Fruit fly (Drosophila melanogaster): ENCODE results near the gene CG33284.

dm6 chr3L:21099908-21100307, 23.6 kb upstream of the CG33284 start:
- TF ChIP-seq CG8159 (tag; optimal IDR thresholded peaks at IDR 0.05) (peak; percentile 5), Snoo (tag; optimal IDR thresholded peaks at IDR 0.05) (no peak), gl (tag; optimal IDR thresholded peaks at IDR 0.05) (no peak), CG12605 (GFP tag; IDR thresholded peaks at IDR 0.05) (peak; percentile 41; the same call in 1 of the 2 replicates), rn (GFP tag; IDR thresholded peaks at IDR 0.05) (no peak), EcR (GFP tag; optimal IDR thresholded peaks at IDR 0.05) (peak; percentile 42), CG14655 (GFP tag; optimal IDR thresholded peaks at IDR 0.05) (no peak), CG9948 (tag; optimal IDR thresholded peaks at IDR 0.05) (no peak), fd96Ca (GFP tag; IDR thresholded peaks at IDR 0.05) (no peak), CG34367 (tag; optimal IDR thresholded peaks at IDR 0.05) (no peak), CG13204 (GFP tag; optimal IDR thresholded peaks at IDR 0.05) (no peak), CG8301 (tag; optimal IDR thresholded peaks at IDR 0.05) (no peak), Ets98B (GFP tag; IDR thresholded peaks at IDR 0.05) (peak; percentile 41; the same call in 1 of the 2 replicates), CG17806 (tag; optimal IDR thresholded peaks at IDR 0.05) (no peak)
